Worm (Caenorhabditis elegans): ENCODE measurements around the gene Y49E10.30.

- TF ChIP-seq dao-5 (tag; optimal IDR thresholded peaks at IDR 0.05) (no peak), him-1 (tag; optimal IDR thresholded peaks at IDR 0.05) (no peak)
Observed at ce11 chrIII:12369476-12369875, 17.2 kb upstream of the Y49E10.30 start.

All from whole organism, L4/young adult.